Worm (Caenorhabditis elegans): ENCODE results near the gene F41E6.1.
A peak's percentile ranks its signal among the peaks of the same experiment; 100 is the strongest.

- TF ChIP-seq lsy-2 (tag; optimal IDR thresholded peaks at IDR 0.05) (no peak), R02D3.7 (tag; optimal IDR thresholded peaks at IDR 0.05) (no peak), daf-16 (GFP tag; optimal IDR thresholded peaks at IDR 0.05) (no peak), daf-16 (tag; optimal IDR thresholded peaks at IDR 0.05) (peak; percentile 9), ztf-11 (tag; optimal IDR thresholded peaks at IDR 0.05) (no peak), skn-1 (tag; optimal IDR thresholded peaks at IDR 0.05) (no peak), ama-1 (optimal IDR thresholded peaks at IDR 0.05) (peak; percentile 68), lin-39 (tag; optimal IDR thresholded peaks at IDR 0.05) (no peak), dmd-9 (GFP tag; IDR thresholded peaks at IDR 0.05) (no peak)
These were observed 6.7 kb upstream of the F41E6.1 start for ce11 chrV:8615711-8616110.
